Fruit fly (Drosophila melanogaster) whole organism, larva: Measurements from ENCODE around the gene Ir94b.

Experiments
- noc ChIP-seq: fragments of 200-800 bp; sonication (Bioruptor generic); optimal IDR thresholded peaks from 3 replicates; lab custom pipeline; 2019; ENCODE audit warnings: missing biosample characterization, mild to moderate bottlenecking, missing genetic modification characterization, moderate library complexity

The Ir94b gene

DNA sequence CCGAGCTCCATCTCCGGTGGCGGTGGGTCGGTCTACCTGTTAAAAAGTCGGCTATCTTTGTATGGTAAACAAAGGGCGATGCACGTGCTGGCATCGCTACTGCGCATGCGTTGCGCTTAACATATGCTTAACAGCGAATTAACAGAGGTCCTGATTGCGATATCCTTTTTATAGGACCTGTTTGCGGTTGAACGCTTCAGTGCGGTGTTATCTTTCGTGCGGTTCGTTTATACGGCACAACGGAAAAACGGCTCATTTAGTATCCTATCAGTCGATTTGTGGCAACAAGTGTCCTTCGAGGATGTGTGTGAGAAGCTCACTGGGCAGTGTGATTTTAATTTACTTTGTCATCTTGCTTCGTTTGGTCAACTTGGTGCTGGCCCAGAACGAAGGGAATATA, 36.9 kb downstream of the Ir94b start, which contains the start of gene CG13408:
TSS of gene CG13408 (plus strand) at position 222 of the 400 bp plus-strand sequence.
- TF ChIP-seq noc (tag; lab: Kevin White, UChicago) = no peak

DNA sequence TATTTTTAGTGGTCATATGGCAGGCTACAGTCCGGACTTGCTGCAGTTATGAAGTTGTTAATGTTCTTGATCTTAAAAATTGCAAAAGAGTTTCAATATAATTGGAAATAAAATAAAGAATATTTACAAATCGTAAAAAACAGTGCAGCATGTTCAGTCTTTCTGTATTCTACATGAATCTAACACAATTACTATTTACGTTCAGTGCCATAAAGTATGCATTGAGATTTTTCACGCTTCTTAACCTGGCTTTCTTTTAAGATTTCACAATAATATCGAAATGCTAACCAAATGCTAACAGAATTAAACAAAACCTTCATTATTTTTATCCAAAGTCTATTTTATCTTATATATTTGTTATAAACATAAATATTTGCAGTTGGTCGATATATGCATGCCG, 44.5 kb downstream of the Ir94b start:
- no peak for TF ChIP-seq noc (tag; lab: Kevin White, UChicago)

dm6 chr3R:22071628-22072027, 45.4 kb downstream of the Ir94b start:
- TF ChIP-seq noc (tag; lab: Kevin White, UChicago) = no peak

DNA sequence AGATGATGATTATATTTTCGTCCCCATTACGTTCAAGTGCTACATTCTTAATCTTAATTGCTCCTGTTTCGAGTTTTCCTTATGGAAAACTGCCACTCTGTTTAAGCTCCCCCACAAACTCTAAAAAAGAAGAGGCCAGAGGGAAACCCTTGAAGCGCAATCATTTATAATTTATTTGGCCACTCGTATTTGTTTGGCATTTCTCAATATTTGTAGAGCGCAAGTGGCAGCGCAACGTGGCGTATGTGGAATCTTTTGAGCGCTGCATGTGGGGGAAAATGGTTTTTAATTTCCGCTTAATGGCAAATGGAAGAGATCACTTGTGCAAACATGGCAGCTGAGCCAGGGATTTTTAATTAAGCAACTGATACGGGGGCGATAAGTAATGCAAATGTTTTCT, 49.8 kb downstream of the Ir94b start:
- no peak for TF ChIP-seq noc (tag; lab: Kevin White, UChicago)

DNA sequence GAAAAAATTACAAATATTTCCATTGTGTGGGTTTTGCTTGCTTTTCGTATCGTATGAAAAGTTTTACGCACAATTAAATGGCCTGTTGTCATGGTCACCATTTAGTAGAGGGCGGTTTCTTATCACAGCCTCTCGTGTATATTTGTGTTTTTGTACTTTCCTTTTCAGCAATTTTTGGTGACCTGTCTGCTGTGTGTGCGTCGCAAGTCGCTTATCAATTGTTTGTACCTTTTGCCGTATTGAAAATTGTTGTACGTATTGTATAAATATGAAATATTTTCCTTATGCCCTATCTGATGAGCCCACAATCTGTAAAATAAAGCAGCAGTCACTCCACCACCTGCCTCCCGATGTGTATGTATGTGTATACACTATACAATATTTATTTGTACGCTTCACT, 50.6 kb downstream of the Ir94b start:
- TF ChIP-seq noc (tag; lab: Kevin White, UChicago) = no peak
